Fruit fly (Drosophila melanogaster) whole organism, embryonic: Measurements from ENCODE around the gene yellow-f.

Experiments
- Ada2b ChIP-seq: fragments of 200-800 bp; sonication (Bioruptor generic); IDR thresholded peaks from 2 replicates; pipeline ENCODE4 v1.3.6; 2022; ENCODE audit warnings: missing biosample characterization, missing genetic modification characterization
- Adf1 ChIP-seq: fragments of 200-800 bp; sonication (Bioruptor generic); IDR thresholded peaks from 2 replicates; pipeline ENCODE4 v1.3.6; 2022; ENCODE audit warnings: missing biosample characterization, missing genetic modification characterization
- Asciz ChIP-seq: fragments of 200-800 bp; sonication (Bioruptor generic); optimal IDR thresholded peaks from 2 replicates; lab custom pipeline; 2017; ENCODE audit warnings: missing biosample characterization, mild to moderate bottlenecking, missing genetic modification characterization, missing genetic modification reagents
- Awh ChIP-seq: fragments of 200-800 bp; sonication (Bioruptor generic); IDR thresholded peaks from 2 replicates; pipeline ENCODE4, ENCODE4 v1.3.6; 2022; ENCODE audit warnings: missing biosample characterization, missing genetic modification characterization
- CG11398 ChIP-seq: fragments of 200-800 bp; sonication (Bioruptor generic); optimal IDR thresholded peaks from 2 replicates; lab custom pipeline; 2016; ENCODE audit warnings: missing biosample characterization, missing genetic modification characterization
- CG12299 ChIP-seq: fragments of 200-800 bp; sonication (Bioruptor generic); optimal IDR thresholded peaks from 2 replicates; lab custom pipeline; 2018; ENCODE audit warnings: missing biosample characterization, mild to moderate bottlenecking, missing genetic modification characterization
- CG1233 ChIP-seq: fragments of 200-800 bp; sonication (Bioruptor generic); optimal IDR thresholded peaks from 4 replicates; lab custom pipeline; 2018; ENCODE audit warnings: missing biosample characterization, mild to moderate bottlenecking, missing genetic modification characterization
- CG13123 ChIP-seq: fragments of 200-800 bp; sonication (Bioruptor generic); optimal IDR thresholded peaks from 2 replicates; lab custom pipeline; 2016; ENCODE audit warnings: missing biosample characterization, missing genetic modification characterization
- CG13287 ChIP-seq: fragments of 200-800 bp; sonication (Bioruptor generic); IDR thresholded peaks from 2 replicates; pipeline ENCODE4 v1.3.6; 2022; ENCODE audit warnings: missing biosample characterization, missing genetic modification characterization; ENCODE audit not compliant: partially characterized antibody
- CG14965 ChIP-seq: fragments of 200-800 bp; sonication (Bioruptor generic); optimal IDR thresholded peaks from 2 replicates; lab custom pipeline; 2016; ENCODE audit warnings: missing biosample characterization, missing genetic modification characterization, borderline replicate concordance
- CG16813 ChIP-seq: fragments of 200-800 bp; sonication (Bioruptor generic); IDR thresholded peaks from 3 replicates; pipeline ENCODE4 v1.3.6; 2022; ENCODE audit warnings: missing biosample characterization, missing genetic modification characterization; ENCODE audit not compliant: partially characterized antibody
- CG17385 ChIP-seq: fragments of 200-800 bp; sonication (Bioruptor generic); optimal IDR thresholded peaks from 3 replicates; lab custom pipeline; 2018; ENCODE audit warnings: missing biosample characterization, mild to moderate bottlenecking, missing genetic modification characterization
- CG17829 ChIP-seq: fragments of 200-800 bp; optimal IDR thresholded peaks from 2 replicates; lab custom pipeline; 2019; ENCODE audit warnings: missing biosample characterization, mild to moderate bottlenecking, missing genetic modification characterization, moderate library complexity
- CG18011 ChIP-seq: fragments of 200-800 bp; sonication (Bioruptor generic); optimal IDR thresholded peaks from 2 replicates; lab custom pipeline; 2017; ENCODE audit warnings: missing biosample characterization, missing genetic modification characterization, mild to moderate bottlenecking, moderate library complexity, missing genotype
- CG1832 ChIP-seq: fragments of 200-800 bp; sonication (Bioruptor generic); optimal IDR thresholded peaks from 2 replicates; lab custom pipeline; 2017; ENCODE audit warnings: missing biosample characterization, mild to moderate bottlenecking, missing genetic modification characterization, inconsistent platforms
- CG2202 ChIP-seq: fragments of 200-800 bp; sonication (Bioruptor generic); optimal IDR thresholded peaks from 2 replicates; lab custom pipeline; 2018; ENCODE audit warnings: missing biosample characterization, mild to moderate bottlenecking, missing genetic modification characterization
- CG2678 ChIP-seq: fragments of 200-800 bp; sonication (Bioruptor generic); optimal IDR thresholded peaks from 3 replicates; lab custom pipeline; 2019; ENCODE audit warnings: missing biosample characterization, mild to moderate bottlenecking, missing genetic modification characterization, moderate library complexity
- CG2712 ChIP-seq: fragments of 200-800 bp; optimal IDR thresholded peaks from 3 replicates; lab custom pipeline; 2019; ENCODE audit warnings: missing biosample characterization, mild to moderate bottlenecking, missing genetic modification characterization, moderate library complexity
- CG30431 ChIP-seq: fragments of 200-800 bp; sonication (Bioruptor generic); optimal IDR thresholded peaks from 2 replicates; lab custom pipeline; 2017; ENCODE audit warnings: missing biosample characterization, missing genetic modification characterization
- CG42726 ChIP-seq: fragments of 200-800 bp; sonication (Bioruptor generic); IDR thresholded peaks from 2 replicates; pipeline ENCODE4 v1.3.6; 2022; ENCODE audit warnings: missing biosample characterization, missing genetic modification characterization; ENCODE audit not compliant: partially characterized antibody
- CG7786 ChIP-seq: fragments of 200-800 bp; sonication (Bioruptor generic); optimal IDR thresholded peaks from 2 replicates; lab custom pipeline; 2016; ENCODE audit warnings: missing biosample characterization, missing genetic modification characterization
- CG8290 ChIP-seq, 3 experiments: fragments of 200-800 bp; sonication (Bioruptor generic); optimal IDR thresholded peaks; 2 replicates each; lab custom pipeline; 2016 to 2019; ENCODE audit warnings: missing biosample characterization in 3 of 3, missing genetic modification characterization in 3 of 3, mild to moderate bottlenecking in 2 of 3, moderate library complexity in 1 of 3
- CG9215 ChIP-seq: fragments of 200-800 bp; sonication (Bioruptor generic); IDR thresholded peaks from 2 replicates; pipeline ENCODE4 v1.3.6; 2022; ENCODE audit warnings: missing biosample characterization, missing genetic modification characterization
- CoRest ChIP-seq: fragments of 200-800 bp; sonication (Bioruptor generic); optimal IDR thresholded peaks from 3 replicates; lab custom pipeline; 2018; ENCODE audit warnings: missing biosample characterization, mild to moderate bottlenecking, missing genetic modification characterization, moderate library complexity
- D19A ChIP-seq: fragments of 200-800 bp; optimal IDR thresholded peaks from 3 replicates; lab custom pipeline; 2019; ENCODE audit warnings: missing biosample characterization, mild to moderate bottlenecking, missing genetic modification characterization, moderate library complexity
- Drgx ChIP-seq: fragments of 200-800 bp; sonication (Bioruptor generic); IDR thresholded peaks from 2 replicates; pipeline ENCODE4 v1.3.6; 2022; ENCODE audit warnings: missing biosample characterization, missing genetic modification characterization
- GATAe ChIP-seq: fragments of 200-800 bp; sonication (Bioruptor generic); conservative IDR thresholded peaks from 2 replicates; pipeline ENCODE4 v1.3.6; 2022; ENCODE audit warnings: missing biosample characterization, missing genetic modification characterization
- HLH4C ChIP-seq: fragments of 200-800 bp; sonication (Bioruptor generic); IDR thresholded peaks from 3 replicates; pipeline ENCODE4 v1.3.6; 2022; ENCODE audit warnings: missing biosample characterization, missing genetic modification characterization; ENCODE audit not compliant: partially characterized antibody
- Hey ChIP-seq: fragments of 200-800 bp; sonication (Bioruptor generic); optimal IDR thresholded peaks from 3 replicates; lab custom pipeline; 2018; ENCODE audit warnings: missing biosample characterization, mild to moderate bottlenecking, missing genetic modification characterization
- Hr39 ChIP-seq: fragments of >200 bp; optimal IDR thresholded peaks from 2 replicates; lab custom pipeline; 2017
- Hsf ChIP-seq: fragments of 200-800 bp; sonication (Bioruptor generic); optimal IDR thresholded peaks from 3 replicates; lab custom pipeline; 2016; ENCODE audit warnings: missing biosample characterization, missing genetic modification characterization
- NC2β ChIP-seq: fragments of 200-800 bp; sonication (Bioruptor generic); optimal IDR thresholded peaks from 2 replicates; lab custom pipeline; 2016; ENCODE audit warnings: missing biosample characterization, missing genetic modification characterization
- Oli ChIP-seq: fragments of 200-800 bp; sonication (Bioruptor generic); optimal IDR thresholded peaks from 2 replicates; lab custom pipeline; 2018; ENCODE audit warnings: missing biosample characterization, mild to moderate bottlenecking, missing genetic modification characterization, moderate library complexity
- Scr ChIP-seq: fragments of 200-800 bp; sonication (Bioruptor generic); IDR thresholded peaks from 2 replicates; pipeline ENCODE4 v1.3.6; 2022; ENCODE audit warnings: missing biosample characterization, missing genetic modification characterization; ENCODE audit not compliant: partially characterized antibody
- Sox102F ChIP-seq: fragments of 200-800 bp; sonication (Bioruptor generic); optimal IDR thresholded peaks from 2 replicates; lab custom pipeline; 2018; ENCODE audit warnings: missing biosample characterization, mild to moderate bottlenecking, missing genetic modification characterization, moderate library complexity
- ab ChIP-seq: fragments of 200-800 bp; sonication (Bioruptor generic); optimal IDR thresholded peaks from 2 replicates; lab custom pipeline; 2016; ENCODE audit warnings: missing biosample characterization, missing genetic modification characterization
- cas ChIP-seq: fragments of 200-800 bp; sonication (Bioruptor generic); IDR thresholded peaks from 2 replicates; pipeline ENCODE4 v1.3.6; 2022; ENCODE audit warnings: missing biosample characterization, missing genetic modification characterization
- cwo ChIP-seq: fragments of 200-800 bp; sonication (Bioruptor generic); optimal IDR thresholded peaks from 3 replicates; lab custom pipeline; 2017; ENCODE audit warnings: missing biosample characterization, missing genetic modification characterization, mild to moderate bottlenecking, moderate library complexity, missing genetic modification reagents
- dpn ChIP-seq, 2 experiments: fragments of 200-800 bp; sonication (Bioruptor generic); optimal IDR thresholded peaks; 3 replicates each; lab custom pipeline; 2016; ENCODE audit warnings: missing biosample characterization in 2 of 2, missing genetic modification characterization in 2 of 2
- lab ChIP-seq: fragments of 200-800 bp; sonication (Bioruptor generic); optimal IDR thresholded peaks from 3 replicates; lab custom pipeline; 2017; ENCODE audit warnings: missing biosample characterization, missing genetic modification characterization, mild to moderate bottlenecking, moderate library complexity, missing genetic modification reagents
- oc ChIP-seq: fragments of 200-800 bp; sonication (Bioruptor generic); optimal IDR thresholded peaks from 2 replicates; lab custom pipeline; 2018; ENCODE audit warnings: missing biosample characterization, mild to moderate bottlenecking, missing genetic modification characterization, moderate library complexity
- phol ChIP-seq: fragments of 200-800 bp; sonication (Bioruptor generic); optimal IDR thresholded peaks from 3 replicates; lab custom pipeline; 2018; ENCODE audit warnings: missing biosample characterization, mild to moderate bottlenecking, missing genetic modification characterization, moderate library complexity
- repo ChIP-seq: fragments of 200-800 bp; sonication (Bioruptor generic); optimal IDR thresholded peaks from 2 replicates; lab custom pipeline; 2016; ENCODE audit warnings: missing biosample characterization, missing genetic modification characterization
- row ChIP-seq: fragments of 200-800 bp; sonication (Bioruptor generic); IDR thresholded peaks from 3 replicates; pipeline ENCODE4 v1.3.6; 2022; ENCODE audit warnings: missing biosample characterization, missing genetic modification characterization
- sima ChIP-seq: fragments of 200-800 bp; sonication (Bioruptor generic); optimal IDR thresholded peaks from 2 replicates; lab custom pipeline; 2016; ENCODE audit warnings: missing biosample characterization, missing genetic modification characterization
- sisA ChIP-seq: fragments of 200-800 bp; sonication (Bioruptor generic); IDR thresholded peaks from 2 replicates; pipeline ENCODE4 v1.3.6; 2022; ENCODE audit warnings: missing biosample characterization, missing genetic modification characterization
- tap ChIP-seq: fragments of 200-800 bp; optimal IDR thresholded peaks from 3 replicates; lab custom pipeline; 2019; ENCODE audit warnings: missing biosample characterization, mild to moderate bottlenecking, missing genetic modification characterization, moderate library complexity
- ttk ChIP-seq: fragments of 200-800 bp; sonication (Bioruptor generic); IDR thresholded peaks from 2 replicates; pipeline ENCODE4 v2.1.2; 2022; ENCODE audit warnings: missing biosample characterization, missing genetic modification characterization
- twi ChIP-seq: fragments of 200-800 bp; optimal IDR thresholded peaks from 2 replicates; lab custom pipeline; 2019; ENCODE audit warnings: missing biosample characterization, mild to moderate bottlenecking, missing genetic modification characterization, moderate library complexity

Gene yellow-f

dm6 chr3R:13014168-13014881 is 21.3 kb upstream of the yellow-f start:
- peak; percentile 1 for TF ChIP-seq CG2712 (tag; lab: Kevin White, UChicago)
- TF ChIP-seq cas (GFP tag; lab: Robert Waterston, UW), result no peak
- TF ChIP-seq CG14965 (GFP tag; lab: Kevin White, UChicago), result no peak
- TF ChIP-seq Drgx (GFP tag; lab: Robert Waterston, UW), result peak; percentile 55
- no peak for TF ChIP-seq CG42726
- TF ChIP-seq sima (GFP tag; lab: Kevin White, UChicago), result no peak
- TF ChIP-seq CG17829, result no peak
- no peak for TF ChIP-seq CG16813 (GFP tag; lab: Robert Waterston, UW)
- TF ChIP-seq CG13287, result no peak
- TF ChIP-seq Ada2b (GFP tag; lab: Robert Waterston, UW), result no peak
- no peak for TF ChIP-seq HLH4C
- TF ChIP-seq CG8290 (GFP tag; optimal IDR thresholded peaks at IDR 0.05; lab: Kevin White, UChicago), result no peak
- peak in 1 of 2 experiments; percentile 41 for TF ChIP-seq CG8290 (tag; optimal IDR thresholded peaks at IDR 0.05; lab: Kevin White, UChicago)
- no peak for TF ChIP-seq Awh (GFP tag; lab: Robert Waterston, UW)
- no peak for TF ChIP-seq CG12299
- TF ChIP-seq CG1233 (GFP tag; lab: Kevin White, UChicago), result no peak
- TF ChIP-seq CG11398, result no peak
- no peak for TF ChIP-seq Asciz
- no peak for TF ChIP-seq CG1832 (GFP tag; lab: Kevin White, UChicago)
- TF ChIP-seq CG7786, result no peak
- peak; percentile 26; the same call in 1 of the 2 replicates for TF ChIP-seq CG9215
- no peak for TF ChIP-seq repo
- peak; percentile 44; the same call in 1 of the 3 replicates for TF ChIP-seq row (GFP tag; lab: Robert Waterston, UW)
- TF ChIP-seq Oli (tag; lab: Kevin White, UChicago), result no peak
- no peak for TF ChIP-seq tap (tag; lab: Kevin White, UChicago)
- TF ChIP-seq Hey (tag; lab: Kevin White, UChicago), result no peak
- peak; percentile 55 for TF ChIP-seq D19A (tag; lab: Kevin White, UChicago)
- TF ChIP-seq ab, result no peak
- TF ChIP-seq Sox102F (GFP tag; lab: Kevin White, UChicago), result peak; percentile 6
- no peak for TF ChIP-seq oc (tag; lab: Kevin White, UChicago)
- TF ChIP-seq GATAe (GFP tag; lab: Robert Waterston, UW), result no peak
- TF ChIP-seq CG13123 (GFP tag; lab: Kevin White, UChicago), result no peak
- no peak for TF ChIP-seq CG17385 (GFP tag; lab: Kevin White, UChicago)
- TF ChIP-seq CoRest, result peak; percentile 19
- no peak for TF ChIP-seq CG2202 (tag; lab: Kevin White, UChicago)
- no peak for TF ChIP-seq ttk (GFP tag; lab: Robert Waterston, UW)
- TF ChIP-seq lab (GFP tag; lab: Kevin White, UChicago), result peak; percentile 5
- no peak for TF ChIP-seq Adf1 (GFP tag; lab: Robert Waterston, UW)
- no peak for TF ChIP-seq CG18011 (GFP tag; lab: Kevin White, UChicago)
- no peak for TF ChIP-seq Hr39 (lab: Kevin White, UChicago)
- peak in 1 of 2 experiments; percentile 1 for TF ChIP-seq dpn (GFP tag; optimal IDR thresholded peaks at IDR 0.05; lab: Kevin White, UChicago)
- TF ChIP-seq CG2678 (tag; lab: Kevin White, UChicago), result peak; percentile 20
- no peak for TF ChIP-seq Scr (GFP tag; lab: Robert Waterston, UW)
- TF ChIP-seq CG30431, result no peak
- no peak for TF ChIP-seq sisA (GFP tag; lab: Robert Waterston, UW)
- TF ChIP-seq phol, result peak; percentile 7
- TF ChIP-seq twi, result peak; percentile 37
- peak; percentile 8 for TF ChIP-seq Hsf (GFP tag; lab: Kevin White, UChicago)
- TF ChIP-seq NC2β, result no peak
- TF ChIP-seq cwo (GFP tag; lab: Kevin White, UChicago), result peak; percentile 13
